Worm (Caenorhabditis elegans) whole organism, L4 larva: ENCODE data around the gene nspb-4.
A peak's percentile ranks its signal among the peaks of the same experiment; 100 is the strongest.

Source experiments
- F44E2.7 ChIP-seq: fragments of 200-800 bp; sonication (Bioruptor generic); IDR thresholded peaks from 2 replicates; pipeline ENCODE4 v2.1.2; 2022; ENCODE audit warnings: missing genetic modification characterization, missing compliant biosample characterization
- F49E8.2 ChIP-seq: sonication (generic microtip); optimal IDR thresholded peaks from 2 replicates; lab custom pipeline; 2016; ENCODE audit warnings: missing compliant biosample characterization, mild to moderate bottlenecking, missing genetic modification characterization, borderline replicate concordance
- R02D3.7 ChIP-seq: fragments of 150-350 bp; sonication (generic microtip); optimal IDR thresholded peaks from 3 replicates; lab custom pipeline; 2014; ENCODE audit warnings: missing biosample characterization, missing genetic modification characterization
- T26A8.4 ChIP-seq: fragments of 200-800 bp; sonication (Bioruptor generic); IDR thresholded peaks from 2 replicates; pipeline ENCODE4 v1.3.6; 2022; ENCODE audit warnings: missing genetic modification characterization, missing compliant biosample characterization
- Y105C5A.15 ChIP-seq: fragments of 200-800 bp; sonication (Bioruptor generic); IDR thresholded peaks from 2 replicates; pipeline ENCODE4 v1.3.6; 2022; ENCODE audit warnings: missing genetic modification characterization, missing compliant biosample characterization
- Y5F2A.4 ChIP-seq: fragments of 200-800 bp; sonication (Bioruptor generic); optimal IDR thresholded peaks from 2 replicates; lab custom pipeline; 2018; ENCODE audit warnings: mild to moderate bottlenecking, missing genetic modification characterization, missing compliant biosample characterization
- ZK546.5 ChIP-seq, 2 experiments: sonication (generic microtip); optimal IDR thresholded peaks; 2 replicates each; lab custom pipeline; 2017; ENCODE audit warnings: missing biosample characterization in 2 of 2, missing genetic modification characterization in 2 of 2
- aly-2 ChIP-seq: sonication (generic microtip); optimal IDR thresholded peaks from 2 replicates; lab custom pipeline; 2018; ENCODE audit warnings: missing biosample characterization, missing genetic modification characterization
- attf-4 ChIP-seq: sonication (generic microtip); optimal IDR thresholded peaks from 3 replicates; lab custom pipeline; 2017; ENCODE audit warnings: missing biosample characterization, missing genetic modification characterization
- ceh-28 ChIP-seq: fragments of 150-350 bp; optimal IDR thresholded peaks from 2 replicates; lab custom pipeline; 2014; ENCODE audit warnings: missing biosample characterization, missing genetic modification reagents, missing genetic modification characterization
- ceh-44 ChIP-seq: fragments of 200-800 bp; sonication (Bioruptor generic); IDR thresholded peaks from 2 replicates; pipeline ENCODE4 v1.3.6; 2022; ENCODE audit warnings: missing genetic modification reagents, missing genetic modification characterization, missing compliant biosample characterization
- ceh-62 ChIP-seq: sonication (generic microtip); optimal IDR thresholded peaks from 2 replicates; lab custom pipeline; 2017; ENCODE audit warnings: missing biosample characterization, missing genetic modification characterization
- ceh-82 ChIP-seq: sonication (generic microtip); optimal IDR thresholded peaks from 2 replicates; lab custom pipeline; 2017; ENCODE audit warnings: missing biosample characterization, missing genetic modification characterization
- ces-1 ChIP-seq: fragments of 150-350 bp; sonication (generic microtip); optimal IDR thresholded peaks from 4 replicates; lab custom pipeline; 2014; ENCODE audit warnings: missing biosample characterization, missing genetic modification reagents, missing genetic modification characterization
- daf-12 ChIP-seq: fragments of 150-350 bp; optimal IDR thresholded peaks from 2 replicates; lab custom pipeline; 2014; ENCODE audit warnings: missing biosample characterization, missing genetic modification reagents, missing genetic modification characterization
- daf-16 ChIP-seq, 3 experiments: sonication (generic microtip); optimal IDR thresholded peaks; 2 replicates each; lab custom pipeline; 2016 to 2017; ENCODE audit warnings: missing genetic modification characterization in 3 of 3, missing genetic modification reagents in 3 of 3, mild to moderate bottlenecking in 2 of 3, missing compliant biosample characterization in 2 of 3, missing biosample characterization in 1 of 3, moderate library complexity in 1 of 3
- daf-19 ChIP-seq: fragments of 200-800 bp; sonication (Bioruptor generic); conservative IDR thresholded peaks from 2 replicates; pipeline ENCODE4 v1.3.6; 2022; ENCODE audit warnings: missing genetic modification characterization, missing compliant biosample characterization
- dmd-9 ChIP-seq: fragments of 200-800 bp; sonication (Bioruptor generic); IDR thresholded peaks from 2 replicates; pipeline ENCODE4 v1.3.6; 2022; ENCODE audit warnings: missing genetic modification reagents, missing genetic modification characterization, missing compliant biosample characterization
- dve-1 ChIP-seq: sonication (generic microtip); optimal IDR thresholded peaks from 2 replicates; lab custom pipeline; 2017; ENCODE audit warnings: antibody characterized with exemption, mild to moderate bottlenecking, missing genetic modification characterization, missing compliant biosample characterization; ENCODE audit not compliant: insufficient read depth
- egl-27 ChIP-seq: sonication (generic microtip); optimal IDR thresholded peaks from 3 replicates; lab custom pipeline; 2017; ENCODE audit warnings: missing biosample characterization, missing genetic modification reagents, missing genetic modification characterization
- egl-43 ChIP-seq: fragments of 200-800 bp; sonication (Bioruptor generic); IDR thresholded peaks from 2 replicates; pipeline ENCODE4 v1.3.6; 2022; ENCODE audit warnings: missing genetic modification reagents, missing genetic modification characterization, missing compliant biosample characterization
- fos-1 ChIP-seq: fragments of 150-350 bp; optimal IDR thresholded peaks from 2 replicates; lab custom pipeline; 2014; ENCODE audit warnings: missing biosample characterization, missing genetic modification characterization
- hlh-11 ChIP-seq: fragments of 200-800 bp; sonication (Bioruptor generic); optimal IDR thresholded peaks from 2 replicates; lab custom pipeline; 2018; ENCODE audit warnings: mild to moderate bottlenecking, missing genetic modification characterization, missing compliant biosample characterization
- hlh-30 ChIP-seq: sonication (generic microtip); optimal IDR thresholded peaks from 2 replicates; lab custom pipeline; 2017; ENCODE audit warnings: antibody characterized with exemption, mild to moderate bottlenecking, missing genetic modification characterization, missing compliant biosample characterization; ENCODE audit not compliant: insufficient read depth
- lsy-2 ChIP-seq, 2 experiments: fragments of 150-350 bp in 1 of 2; sonication (generic microtip) in 1 of 2; optimal IDR thresholded peaks; 2 replicates each; lab custom pipeline; 2014 to 2017; ENCODE audit warnings: missing biosample characterization in 2 of 2, missing genetic modification characterization in 2 of 2
- madf-5 ChIP-seq, 2 experiments: fragments of 200-800 bp; sonication (Bioruptor generic); IDR thresholded peaks; 2 replicates each; pipeline ENCODE4 v1.3.6; 2022; ENCODE audit warnings: missing compliant biosample characterization in 2 of 2, missing genetic modification characterization in 2 of 2
- mep-1 ChIP-seq: fragments of 150-350 bp; sonication (generic microtip); optimal IDR thresholded peaks from 3 replicates; lab custom pipeline; 2014; ENCODE audit warnings: missing biosample characterization, missing genetic modification characterization
- mes-2 ChIP-seq: sonication (generic microtip); optimal IDR thresholded peaks from 2 replicates; lab custom pipeline; 2016; ENCODE audit warnings: missing genotype, mild to moderate bottlenecking, missing genetic modification characterization, missing compliant biosample characterization; ENCODE audit not compliant: poor library complexity, severe bottlenecking
- nhr-111 ChIP-seq: fragments of 200-800 bp; sonication (Bioruptor generic); optimal IDR thresholded peaks from 2 replicates; lab custom pipeline; 2018; ENCODE audit warnings: mild to moderate bottlenecking, missing genetic modification characterization, missing compliant biosample characterization
- nhr-28 ChIP-seq: fragments of 150-350 bp; optimal IDR thresholded peaks from 2 replicates; lab custom pipeline; 2014; ENCODE audit warnings: missing biosample characterization, missing genetic modification characterization
- nhr-41 ChIP-seq: fragments of 200-800 bp; sonication (Bioruptor generic); IDR thresholded peaks from 2 replicates; pipeline ENCODE4 v1.3.6; 2022; ENCODE audit warnings: missing genetic modification reagents, missing genetic modification characterization, missing compliant biosample characterization
- nhr-48 ChIP-seq: sonication (generic microtip); optimal IDR thresholded peaks from 2 replicates; lab custom pipeline; 2016; ENCODE audit warnings: mild to moderate bottlenecking, missing genetic modification characterization, missing compliant biosample characterization
- nhr-76 ChIP-seq: fragments of 150-350 bp; optimal IDR thresholded peaks from 2 replicates; lab custom pipeline; 2014; ENCODE audit warnings: missing biosample characterization, missing genetic modification characterization
- nhr-77 ChIP-seq: fragments of 150-350 bp; optimal IDR thresholded peaks from 2 replicates; lab custom pipeline; 2014; ENCODE audit warnings: missing biosample characterization, missing genetic modification characterization
- pha-4 ChIP-seq, 2 experiments: fragments of 150-350 bp in 1 of 2; fragments of 200-800 bp in 1 of 2; sonication (Bioruptor generic) in 1 of 2; IDR thresholded peaks in 1 of 2; optimal IDR thresholded peaks in 1 of 2; 2 replicates each; pipeline versions ENCODE4 v1.3.6 to Lab custom; 2014 to 2022; ENCODE audit warnings: missing genetic modification characterization in 2 of 2, missing genetic modification reagents in 2 of 2, missing biosample characterization in 1 of 2, missing compliant biosample characterization in 1 of 2
- php-3 ChIP-seq: fragments of 200-800 bp; sonication (Bioruptor generic); IDR thresholded peaks from 2 replicates; pipeline ENCODE4 v1.3.6; 2022; ENCODE audit warnings: missing genetic modification reagents, missing genetic modification characterization, missing compliant biosample characterization
- sdz-12 ChIP-seq: fragments of 200-800 bp; sonication (Bioruptor generic); optimal IDR thresholded peaks from 2 replicates; lab custom pipeline; 2018; ENCODE audit warnings: mild to moderate bottlenecking, missing genetic modification characterization, missing compliant biosample characterization
- spr-3 ChIP-seq: fragments of 200-800 bp; sonication (Bioruptor generic); optimal IDR thresholded peaks from 2 replicates; lab custom pipeline; 2018; ENCODE audit warnings: mild to moderate bottlenecking, missing genetic modification characterization, missing compliant biosample characterization
- unc-39 ChIP-seq: sonication (generic microtip); optimal IDR thresholded peaks from 2 replicates; lab custom pipeline; 2017; ENCODE audit warnings: missing biosample characterization, missing genetic modification characterization
- zfp-2 ChIP-seq: sonication (generic microtip); optimal IDR thresholded peaks from 2 replicates; lab custom pipeline; 2016; ENCODE audit warnings: mild to moderate bottlenecking, missing genetic modification characterization, missing compliant biosample characterization
- zfp-3 ChIP-seq: fragments of 200-800 bp; sonication (Bioruptor generic); conservative IDR thresholded peaks from 2 replicates; pipeline ENCODE4 v1.3.6; 2022; ENCODE audit warnings: missing genetic modification reagents, missing genetic modification characterization, missing compliant biosample characterization
- zip-11 ChIP-seq: fragments of 200-800 bp; sonication (Bioruptor generic); IDR thresholded peaks from 2 replicates; pipeline ENCODE4 v1.3.6; 2022; ENCODE audit warnings: missing genetic modification characterization, missing compliant biosample characterization
- ztf-11 ChIP-seq: fragments of 150-350 bp; optimal IDR thresholded peaks from 2 replicates; lab custom pipeline; 2014; ENCODE audit warnings: missing biosample characterization, missing genetic modification characterization

The nspb-4 gene

ce11 chrIV:6555388-6556330 is 42.4 kb upstream of the nspb-4 start, which contains the start of gene paqr-1 (continued):
- TF ChIP-seq daf-16 (GFP tag; optimal IDR thresholded peaks at IDR 0.05; lab: Kevin White, UChicago) (peak in 1 of 2 experiments; percentile 7), daf-16 (tag; optimal IDR thresholded peaks at IDR 0.05; lab: Kevin White, UChicago) (peak; percentile 55)
- TF ChIP-seq, all 104 proteins: peak for 16

- TF ChIP-seq pha-4 (GFP tag; IDR thresholded peaks at IDR 0.05; lab: Robert Waterston, UW) (peak; percentile 87), pha-4 (tag; optimal IDR thresholded peaks at IDR 0.05; lab: Kevin White, UChicago) (no peak), aly-2 (tag; lab: Kevin White, UChicago) (no peak), hlh-11 (tag; lab: Kevin White, UChicago) (peak; percentile 72), mep-1 (tag; lab: Kevin White, UChicago) (peak; percentile 82), Y105C5A.15 (GFP tag; lab: Robert Waterston, UW) (peak; percentile 87), nhr-111 (no peak), zfp-3 (GFP tag; lab: Robert Waterston, UW) (no peak), attf-4 (tag; lab: Kevin White, UChicago) (no peak), daf-12 (tag; lab: Kevin White, UChicago) (no peak), F49E8.2 (tag; lab: Kevin White, UChicago) (peak; percentile 57), ces-1 (no peak), nhr-77 (tag; lab: Kevin White, UChicago) (peak; percentile 52), ceh-62 (tag; lab: Kevin White, UChicago) (no peak), spr-3 (GFP tag; lab: Kevin White, UChicago) (peak; percentile 0), madf-5 (GFP tag; IDR thresholded peaks at IDR 0.05; lab: Robert Waterston, UW) (peak in 1 of 2 experiments; percentile 82; a peak in 1 of 4 replicates), egl-43 (GFP tag; lab: Robert Waterston, UW) (no peak), ZK546.5 (tag; optimal IDR thresholded peaks at IDR 0.05; lab: Kevin White, UChicago) (no peak), dmd-9 (peak; percentile 64; the same call in 1 of the 2 replicates), php-3 (GFP tag; lab: Robert Waterston, UW) (0 out of 2 replicates have a peak, but pooled peaks have one; percentile 12), F44E2.7 (peak; percentile 60; the same call in 1 of the 2 replicates), ceh-44 (GFP tag; lab: Robert Waterston, UW) (peak; percentile 91; the same call in 1 of the 2 replicates), zip-11 (GFP tag; lab: Robert Waterston, UW) (no peak), hlh-30 (tag; lab: Kevin White, UChicago) (peak; percentile 68), daf-19 (GFP tag; lab: Robert Waterston, UW) (no peak), nhr-41 (GFP tag; lab: Robert Waterston, UW) (peak; percentile 30; the same call in 1 of the 2 replicates), daf-16 (GFP tag; optimal IDR thresholded peaks at IDR 0.05; lab: Kevin White, UChicago) (peak; percentile 0 to 45), daf-16 (tag; optimal IDR thresholded peaks at IDR 0.05; lab: Kevin White, UChicago) (peak; percentile 79), fos-1 (tag; lab: Kevin White, UChicago) (no peak), zfp-2 (tag; lab: Kevin White, UChicago) (peak; percentile 10), nhr-48 (tag; lab: Kevin White, UChicago) (peak; percentile 34), sdz-12 (peak; percentile 57), lsy-2 (tag; optimal IDR thresholded peaks at IDR 0.05; lab: Kevin White, UChicago) (peak in 1 of 2 experiments; percentile 67), ztf-11 (tag; lab: Kevin White, UChicago) (no peak), ceh-28 (tag; lab: Kevin White, UChicago) (no peak), dve-1 (tag; lab: Kevin White, UChicago) (peak; percentile 27), R02D3.7 (tag; lab: Kevin White, UChicago) (no peak), T26A8.4 (peak; percentile 66), unc-39 (tag; lab: Kevin White, UChicago) (no peak), Y5F2A.4 (GFP tag; lab: Kevin White, UChicago) (peak; percentile 26), nhr-28 (tag; lab: Kevin White, UChicago) (peak; percentile 52), mes-2 (tag; lab: Kevin White, UChicago) (peak; percentile 85), nhr-76 (tag; lab: Kevin White, UChicago) (no peak), ceh-82 (tag; lab: Kevin White, UChicago) (no peak), egl-27 (tag; lab: Kevin White, UChicago) (no peak)
Measured at ce11 chrIV:6556624-6557368, 41.2 kb upstream of the nspb-4 start, which contains the start of gene try-3. Gene try-3, plus strand, starts transcription at chrIV:6557155.
